Worm (Caenorhabditis elegans) whole organism, midembryonic: ENCODE measurements around the gene egl-17.

Experiments
- T22C8.4 ChIP-seq: fragments of 200-800 bp; sonication (Bioruptor generic); IDR thresholded peaks from 2 replicates; pipeline ENCODE4 v1.3.6; 2022; ENCODE audit warnings: missing genetic modification characterization, missing compliant biosample characterization
- flt-1 ChIP-seq: fragments of 200-800 bp; sonication (Bioruptor generic); IDR thresholded peaks from 2 replicates; pipeline ENCODE4 v1.3.6; 2022; ENCODE audit warnings: missing genetic modification characterization, missing compliant biosample characterization
- med-1 ChIP-seq: sonication (generic microtip); optimal IDR thresholded peaks from 2 replicates; lab custom pipeline; 2017; ENCODE audit warnings: missing genetic modification characterization, mild to moderate bottlenecking, missing compliant biosample characterization, antibody characterized with exemption, missing genetic modification reagents; ENCODE audit not compliant: insufficient read depth
- tab-1 ChIP-seq: fragments of 200-800 bp; sonication (Bioruptor generic); IDR thresholded peaks from 2 replicates; pipeline ENCODE4 v1.3.6; 2022; ENCODE audit warnings: missing genetic modification characterization, missing compliant biosample characterization
- ztf-23 ChIP-seq: fragments of 200-800 bp; sonication (Bioruptor generic); IDR thresholded peaks from 2 replicates; pipeline ENCODE4 v1.3.6; 2022; ENCODE audit warnings: missing genetic modification reagents, missing genetic modification characterization, missing compliant biosample characterization

ce11 chrX:449820-450219, 39.7 kb upstream of the egl-17 start, which contains the start of gene F52D1.2:
- TF ChIP-seq flt-1 (GFP tag; lab: Robert Waterston, UW) = no peak
- no peak for TF ChIP-seq ztf-23 (GFP tag; lab: Robert Waterston, UW)
- no peak for TF ChIP-seq T22C8.4 (GFP tag; lab: Robert Waterston, UW)
- TF ChIP-seq tab-1 = no peak
- TF ChIP-seq med-1 (GFP tag; lab: Kevin White, UChicago) = no peak
